Worm (Caenorhabditis elegans) whole organism, L3 larva: ENCODE measurements around the gene mtm-3.
A peak's percentile ranks its signal among the peaks of the same experiment; 100 is the strongest.

Experiments
- R02D3.7 ChIP-seq: fragments of 150-350 bp; optimal IDR thresholded peaks from 2 replicates; lab custom pipeline; 2014; ENCODE audit warnings: missing biosample characterization, missing genetic modification characterization
- aly-2 ChIP-seq: fragments of 150-350 bp; optimal IDR thresholded peaks from 2 replicates; lab custom pipeline; 2014; ENCODE audit warnings: missing biosample characterization, missing genetic modification characterization
- ama-1 ChIP-seq: fragments of 150-350 bp; optimal IDR thresholded peaks from 2 replicates; lab custom pipeline; 2018
- ceh-28 ChIP-seq: fragments of 150-350 bp; optimal IDR thresholded peaks from 2 replicates; lab custom pipeline; 2014; ENCODE audit warnings: missing biosample characterization, missing genetic modification reagents, missing genetic modification characterization
- egl-5 ChIP-seq: fragments of 150-350 bp; optimal IDR thresholded peaks from 2 replicates; lab custom pipeline; 2017; ENCODE audit warnings: missing biosample characterization, missing genetic modification reagents, missing genetic modification characterization, inconsistent platforms
- elt-1 ChIP-seq: fragments of 150-350 bp; optimal IDR thresholded peaks from 2 replicates; lab custom pipeline; 2014; ENCODE audit warnings: missing biosample characterization, missing genetic modification characterization
- elt-3 ChIP-seq, 3 experiments: fragments of 150-350 bp in 1 of 3; sonication (generic microtip) in 2 of 3; optimal IDR thresholded peaks; 2 replicates in 2 of 3; 4 replicates in 1 of 3; lab custom pipeline; 2014 to 2017; ENCODE audit warnings: missing biosample characterization in 3 of 3, missing genetic modification characterization in 3 of 3
- eor-1 ChIP-seq, 2 experiments: fragments of 150-350 bp; optimal IDR thresholded peaks; 2 replicates each; lab custom pipeline; 2014 to 2018; ENCODE audit warnings: missing biosample characterization in 2 of 2, missing genetic modification characterization in 2 of 2
- fkh-10 ChIP-seq: sonication (generic microtip); optimal IDR thresholded peaks from 2 replicates; lab custom pipeline; 2017; ENCODE audit warnings: missing biosample characterization, missing genetic modification reagents, missing genetic modification characterization
- fkh-2 ChIP-seq: fragments of 150-350 bp; optimal IDR thresholded peaks from 2 replicates; lab custom pipeline; 2014; ENCODE audit warnings: missing biosample characterization, missing genetic modification reagents, missing genetic modification characterization
- hmg-11 ChIP-seq: sonication (generic microtip); optimal IDR thresholded peaks from 2 replicates; lab custom pipeline; 2016; ENCODE audit warnings: missing genetic modification characterization, missing compliant biosample characterization
- lin-39 ChIP-seq: fragments of 150-350 bp; optimal IDR thresholded peaks from 2 replicates; lab custom pipeline; 2018; ENCODE audit warnings: missing biosample characterization, missing genetic modification reagents, missing genetic modification characterization
- lsy-12 ChIP-seq: sonication (generic microtip); optimal IDR thresholded peaks from 2 replicates; lab custom pipeline; 2016; ENCODE audit warnings: mild to moderate bottlenecking, missing genetic modification characterization, missing compliant biosample characterization
- nfya-1 ChIP-seq: sonication (generic microtip); optimal IDR thresholded peaks from 2 replicates; lab custom pipeline; 2017; ENCODE audit warnings: missing genetic modification characterization, mild to moderate bottlenecking, missing compliant biosample characterization, antibody characterized with exemption, moderate library complexity; ENCODE audit not compliant: insufficient read depth
- nhr-11 ChIP-seq: fragments of 150-350 bp; optimal IDR thresholded peaks from 2 replicates; lab custom pipeline; 2014; ENCODE audit warnings: missing biosample characterization, missing genetic modification characterization
- nhr-12 ChIP-seq: fragments of 150-350 bp; optimal IDR thresholded peaks from 2 replicates; lab custom pipeline; 2014; ENCODE audit warnings: missing biosample characterization, missing genetic modification characterization
- nhr-23 ChIP-seq: fragments of 150-350 bp; optimal IDR thresholded peaks from 2 replicates; lab custom pipeline; 2014; ENCODE audit warnings: missing biosample characterization, missing genetic modification reagents, missing genetic modification characterization
- nhr-25 ChIP-seq: sonication (generic microtip); optimal IDR thresholded peaks from 2 replicates; lab custom pipeline; 2017; ENCODE audit warnings: missing biosample characterization, missing genetic modification characterization
- nhr-28 ChIP-seq: fragments of 150-350 bp; optimal IDR thresholded peaks from 2 replicates; lab custom pipeline; 2014; ENCODE audit warnings: missing biosample characterization, missing genetic modification characterization
- nhr-43 ChIP-seq: sonication (generic microtip); optimal IDR thresholded peaks from 2 replicates; lab custom pipeline; 2016; ENCODE audit warnings: mild to moderate bottlenecking, missing genetic modification characterization, missing compliant biosample characterization; ENCODE audit not compliant: poor library complexity, severe bottlenecking
- nhr-67 ChIP-seq: fragments of 150-350 bp; optimal IDR thresholded peaks from 2 replicates; lab custom pipeline; 2014; ENCODE audit warnings: missing biosample characterization, missing genetic modification characterization
- nhr-77 ChIP-seq: fragments of 150-350 bp; optimal IDR thresholded peaks from 2 replicates; lab custom pipeline; 2014; ENCODE audit warnings: missing biosample characterization, missing genetic modification characterization
- sea-2 ChIP-seq: fragments of 150-350 bp; sonication (generic microtip); optimal IDR thresholded peaks from 4 replicates; lab custom pipeline; 2014; ENCODE audit warnings: missing biosample characterization, missing genetic modification reagents, missing genetic modification characterization
- skn-1 ChIP-seq: fragments of 150-350 bp; optimal IDR thresholded peaks from 2 replicates; lab custom pipeline; 2014; ENCODE audit warnings: missing biosample characterization, missing genetic modification characterization
- snpc-4 ChIP-seq: fragments of 150-350 bp; optimal IDR thresholded peaks from 2 replicates; lab custom pipeline; 2014; ENCODE audit warnings: missing biosample characterization, missing genetic modification characterization
- tbx-2 ChIP-seq: sonication (generic microtip); optimal IDR thresholded peaks from 2 replicates; lab custom pipeline; 2016; ENCODE audit warnings: mild to moderate bottlenecking, missing genetic modification characterization, missing compliant biosample characterization
- unc-39 ChIP-seq: sonication (generic microtip); optimal IDR thresholded peaks from 4 replicates; lab custom pipeline; 2017; ENCODE audit warnings: missing biosample characterization, missing genetic modification characterization
- zag-1 ChIP-seq: fragments of 150-350 bp; optimal IDR thresholded peaks from 2 replicates; lab custom pipeline; 2014; ENCODE audit warnings: missing biosample characterization, missing genetic modification characterization
- ztf-11 ChIP-seq: fragments of 150-350 bp; optimal IDR thresholded peaks from 2 replicates; lab custom pipeline; 2014; ENCODE audit warnings: missing biosample characterization, missing genetic modification characterization
- ztf-4 ChIP-seq: fragments of 150-350 bp; optimal IDR thresholded peaks from 2 replicates; lab custom pipeline; 2014; ENCODE audit warnings: missing biosample characterization, missing genetic modification characterization

Gene mtm-3

DNA sequence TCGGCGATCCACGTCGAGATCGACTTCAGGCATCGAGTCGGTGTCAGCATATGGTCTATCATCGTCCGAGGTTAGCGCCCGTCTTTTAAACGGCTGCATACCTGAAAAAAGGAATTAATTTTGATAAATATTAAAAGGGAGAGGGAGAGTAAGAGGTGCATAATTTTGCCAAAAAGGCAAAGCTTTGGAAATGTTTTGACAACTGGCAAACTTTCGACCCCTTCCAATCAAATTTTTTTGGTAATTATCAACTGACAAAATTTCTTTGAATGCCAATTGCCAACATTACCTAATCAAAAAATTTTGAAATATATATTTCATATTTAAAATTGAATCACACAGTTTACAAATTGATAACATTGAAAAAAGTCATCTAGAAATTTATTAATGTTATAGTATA lies 19.3 kb upstream of the mtm-3 start, which contains the start of gene dpy-27:
dpy-27 (minus strand) TSS at position 101 of the 400 bp plus-strand sequence.
- TF ChIP-seq sea-2 (GFP tag; lab: Kevin White, UChicago) (no peak), unc-39 (tag; lab: Kevin White, UChicago) (no peak), zag-1 (tag; lab: Kevin White, UChicago) (no peak), lsy-12 (no peak)

ce11 chrIII:3814421-3814820 lies 14.2 kb upstream of the mtm-3 start:
- no peak for TF ChIP-seq nhr-12
- no peak for TF ChIP-seq nhr-43
- TF ChIP-seq ztf-11 (tag; lab: Kevin White, UChicago) = no peak
- no peak for TF ChIP-seq nhr-11 (tag; lab: Kevin White, UChicago)
- no peak for TF ChIP-seq nhr-67

- TF ChIP-seq ama-1 (lab: Kevin White, UChicago) = no peak
- no peak for TF ChIP-seq egl-5 (tag; lab: Kevin White, UChicago)
- TF ChIP-seq elt-1 (tag; lab: Kevin White, UChicago) = peak; percentile 38
- no peak for TF ChIP-seq fkh-10 (GFP tag; lab: Kevin White, UChicago)
- peak; percentile 62 for TF ChIP-seq nfya-1 (tag; lab: Kevin White, UChicago)
- TF ChIP-seq nhr-25 (tag; lab: Kevin White, UChicago) = peak; percentile 94
- TF ChIP-seq elt-3 (tag; optimal IDR thresholded peaks at IDR 0.05; lab: Kevin White, UChicago) = peak in 1 of 3 experiments; percentile 25
Observed at ce11 chrIII:3812369-3812993, 12.2 kb upstream of the mtm-3 start.

- TF ChIP-seq nhr-67 (no peak), nhr-43 (peak; percentile 17), nhr-25 (tag; lab: Kevin White, UChicago) (peak; percentile 85)
Observed at ce11 chrIII:3811375-3811924, 11.2 kb upstream of the mtm-3 start.

DNA sequence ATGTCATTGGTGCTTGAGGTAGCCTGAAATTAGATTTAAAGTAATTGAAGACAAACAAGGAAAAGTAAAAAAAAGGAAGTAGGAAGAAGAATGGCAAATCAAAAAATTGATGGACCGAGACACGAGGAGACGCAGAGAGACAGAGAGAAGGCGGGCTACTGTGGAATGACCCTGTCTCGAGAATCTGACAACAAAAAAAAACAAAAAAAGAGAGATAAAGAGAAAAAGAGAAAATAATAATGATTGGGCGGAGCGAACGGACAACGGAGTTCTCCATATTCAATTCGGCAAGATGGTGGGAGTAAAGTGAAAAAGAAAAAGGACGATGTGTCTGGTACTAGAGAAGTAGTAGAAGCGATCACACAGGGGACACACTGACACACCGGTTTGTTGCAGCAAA lies 8.7 kb upstream of the mtm-3 start, which contains the start of gene toh-1:
toh-1 (minus strand) TSS at position 23 of the 400 bp plus-strand sequence.
- TF ChIP-seq ama-1 (lab: Kevin White, UChicago) (peak; percentile 29), zag-1 (tag; lab: Kevin White, UChicago) (no peak), nhr-23 (peak; percentile 31), nhr-11 (tag; lab: Kevin White, UChicago) (no peak), nhr-25 (tag; lab: Kevin White, UChicago) (peak; percentile 22)
- TF ChIP-seq, all 47 proteins: peak for 3

DNA sequence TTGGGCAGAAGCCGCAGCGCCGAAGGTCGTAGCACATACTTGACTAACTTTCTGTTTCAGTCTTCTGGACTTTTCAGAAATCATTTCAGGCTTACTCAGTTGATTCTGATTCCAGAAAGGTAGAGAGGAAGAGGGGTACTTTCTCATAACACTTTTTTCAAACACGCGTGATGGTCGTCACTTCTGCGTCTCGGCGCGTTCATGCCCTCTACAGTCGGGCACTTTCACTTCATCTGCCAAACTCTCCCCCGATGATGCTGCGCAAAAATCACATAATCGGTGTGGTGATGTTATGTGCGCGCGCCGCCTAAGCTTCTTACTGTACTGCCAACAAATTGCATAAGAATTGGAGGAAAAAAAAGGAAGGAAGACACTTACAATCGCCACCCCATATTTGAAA lies 7.3 kb upstream of the mtm-3 start:
- peak; percentile 1 for TF ChIP-seq nhr-43
- no peak for TF ChIP-seq ztf-4
- TF ChIP-seq nhr-25 (tag; lab: Kevin White, UChicago) = peak; percentile 74

DNA sequence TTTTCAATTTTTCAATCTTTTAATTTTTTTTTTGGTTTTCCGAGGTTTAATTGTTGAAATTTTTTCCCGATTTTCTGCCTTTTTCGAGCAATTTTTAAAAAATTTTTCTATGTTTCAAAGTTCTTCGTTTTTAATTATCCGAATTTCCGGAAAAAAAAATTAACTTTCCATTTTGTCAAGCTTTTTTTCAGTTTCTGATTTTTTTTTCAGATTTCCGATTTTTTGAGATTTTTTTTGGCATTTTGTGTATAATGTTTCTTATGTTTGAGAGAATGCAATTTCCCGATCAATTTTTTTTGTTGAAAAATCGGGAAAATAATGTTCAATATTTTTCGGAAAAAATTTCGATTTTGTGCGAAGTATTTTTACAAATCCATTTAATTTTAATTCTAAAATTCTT lies 6.6 kb upstream of the mtm-3 start:
- TF ChIP-seq lsy-12 (no peak), ztf-11 (tag; lab: Kevin White, UChicago) (no peak), sea-2 (GFP tag; lab: Kevin White, UChicago) (no peak)

- TF ChIP-seq snpc-4 (tag; lab: Kevin White, UChicago) (no peak), nhr-77 (tag; lab: Kevin White, UChicago) (no peak), sea-2 (GFP tag; lab: Kevin White, UChicago) (no peak), eor-1 (tag; optimal IDR thresholded peaks at IDR 0.05; lab: Kevin White, UChicago) (no peak), unc-39 (tag; lab: Kevin White, UChicago) (no peak), hmg-11 (tag; lab: Kevin White, UChicago) (no peak), nhr-11 (tag; lab: Kevin White, UChicago) (no peak), tbx-2 (no peak), R02D3.7 (tag; lab: Kevin White, UChicago) (no peak), aly-2 (tag; lab: Kevin White, UChicago) (no peak), fkh-2 (tag; lab: Kevin White, UChicago) (no peak), lin-39 (tag; lab: Kevin White, UChicago) (no peak), ceh-28 (tag; lab: Kevin White, UChicago) (no peak), nhr-28 (tag; lab: Kevin White, UChicago) (no peak), skn-1 (tag; lab: Kevin White, UChicago) (no peak), elt-1 (tag; lab: Kevin White, UChicago) (no peak)
- TF ChIP-seq, all 47 proteins: peak for 0
Observed at ce11 chrIII:3804422-3804821, 4.2 kb upstream of the mtm-3 start, which contains the start of gene xbx-5. Gene xbx-5 (minus strand): TSS chrIII:3804477.
